Worm (Caenorhabditis elegans) whole organism, L2 larva: ENCODE data around the gene F44E2.9.

Experiments
- ama-1 ChIP-seq: fragments of 150-350 bp; optimal IDR thresholded peaks from 2 replicates; lab custom pipeline; 2018; ENCODE audit warnings: inconsistent platforms
- blmp-1 ChIP-seq: sonication (generic microtip); optimal IDR thresholded peaks from 2 replicates; lab custom pipeline; 2017; ENCODE audit warnings: missing genetic modification characterization, mild to moderate bottlenecking, missing compliant biosample characterization, antibody characterized with exemption, moderate library complexity; ENCODE audit not compliant: insufficient read depth
- lin-11 ChIP-seq: fragments of 150-350 bp; sonication (generic microtip); optimal IDR thresholded peaks from 2 replicates; lab custom pipeline; 2014; ENCODE audit warnings: missing biosample characterization, missing genetic modification characterization, inconsistent platforms, mixed read lengths
- mab-5 ChIP-seq: fragments of 150-350 bp; optimal IDR thresholded peaks from 2 replicates; lab custom pipeline; 2014; ENCODE audit warnings: missing biosample characterization, missing genetic modification characterization
- nhr-21 ChIP-seq: fragments of 150-350 bp; optimal IDR thresholded peaks from 2 replicates; lab custom pipeline; 2014; ENCODE audit warnings: missing biosample characterization, missing genetic modification characterization
- skn-1 ChIP-seq: sonication (generic microtip); optimal IDR thresholded peaks from 2 replicates; lab custom pipeline; 2017; ENCODE audit warnings: missing biosample characterization, missing genetic modification characterization
- zag-1 ChIP-seq: fragments of 150-350 bp; optimal IDR thresholded peaks from 2 replicates; lab custom pipeline; 2014; ENCODE audit warnings: missing biosample characterization, missing genetic modification characterization

- TF ChIP-seq zag-1 (tag; lab: Kevin White, UChicago), result no peak
- TF ChIP-seq ama-1, result no peak
- TF ChIP-seq mab-5 (tag; lab: Kevin White, UChicago), result no peak
- TF ChIP-seq lin-11 (tag; lab: Kevin White, UChicago), result no peak
- no peak for TF ChIP-seq skn-1 (tag; lab: Kevin White, UChicago)
- no peak for TF ChIP-seq nhr-21 (tag; lab: Kevin White, UChicago)
- TF ChIP-seq blmp-1 (tag; lab: Kevin White, UChicago), result no peak
Observed at ce11 chrIII:8893464-8893863, 43.1 kb upstream of the F44E2.9 start, which contains the start of gene ZK637.4.
